Fruit fly (Drosophila melanogaster): Measurements from ENCODE around the gene CG46525.

CG46525 gene

DNA sequence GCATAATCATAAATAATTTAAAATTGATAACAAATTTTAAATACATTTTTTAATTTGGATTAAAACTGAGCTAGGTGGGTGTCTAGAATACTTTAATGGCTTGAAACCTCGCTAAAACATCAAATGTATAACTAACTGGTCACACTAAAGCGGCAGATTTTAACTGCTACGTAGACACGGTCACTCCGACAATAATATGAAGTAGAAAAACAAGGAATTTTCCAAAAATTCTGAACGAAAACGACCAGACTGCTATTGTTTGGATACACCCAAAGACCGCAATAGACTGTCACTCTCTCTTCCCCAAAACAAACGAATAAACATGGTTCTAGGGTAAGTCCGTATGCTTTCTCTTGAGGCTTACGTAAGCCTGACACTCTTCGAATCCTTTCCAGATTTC lies 9.2 kb upstream of the CG46525 start, which contains the start of gene QIL1 (continued):
- no peak for TF ChIP-seq ftz-f1 (GFP tag; optimal IDR thresholded peaks at IDR 0.05)
- no peak for TF ChIP-seq CG13424 (tag; optimal IDR thresholded peaks at IDR 0.05)
- TF ChIP-seq ap (GFP tag; IDR thresholded peaks at IDR 0.05): no peak
- TF ChIP-seq Opbp (GFP tag; IDR thresholded peaks at IDR 0.05; ENCODE audit: partially characterized antibody): peak; percentile 22; the same call in 1 of the 3 replicates
- no peak for TF ChIP-seq fd102C (GFP tag; optimal IDR thresholded peaks at IDR 0.05)
- TF ChIP-seq CG10267 (tag; optimal IDR thresholded peaks at IDR 0.05): peak; percentile 54
- TF ChIP-seq CG17612 (GFP tag; IDR thresholded peaks at IDR 0.05): no peak
- no peak for TF ChIP-seq dpn (GFP tag; optimal IDR thresholded peaks at IDR 0.05)
- no peak for TF ChIP-seq Fer3 (tag; optimal IDR thresholded peaks at IDR 0.05)
- TF ChIP-seq Abd-B (GFP tag; optimal IDR thresholded peaks at IDR 0.05): peak; percentile 78
- peak; percentile 47 for TF ChIP-seq CG12659 (GFP tag; optimal IDR thresholded peaks at IDR 0.05)
- no peak for TF ChIP-seq Awh (GFP tag; IDR thresholded peaks at IDR 0.05)
- TF ChIP-seq lov (optimal IDR thresholded peaks at IDR 0.05): no peak
- no peak for TF ChIP-seq lov (GFP tag; IDR thresholded peaks at IDR 0.05)
- no peak for TF ChIP-seq NC2β (GFP tag; optimal IDR thresholded peaks at IDR 0.05)
- TF ChIP-seq CG9437 (GFP tag; optimal IDR thresholded peaks at IDR 0.05): no peak
- TF ChIP-seq CG5953 (GFP tag; IDR thresholded peaks at IDR 0.05): no peak
- peak; percentile 40 for TF ChIP-seq CG2712 (tag; optimal IDR thresholded peaks at IDR 0.05)
- TF ChIP-seq onecut (GFP tag; IDR thresholded peaks at IDR 0.05): no peak

DNA sequence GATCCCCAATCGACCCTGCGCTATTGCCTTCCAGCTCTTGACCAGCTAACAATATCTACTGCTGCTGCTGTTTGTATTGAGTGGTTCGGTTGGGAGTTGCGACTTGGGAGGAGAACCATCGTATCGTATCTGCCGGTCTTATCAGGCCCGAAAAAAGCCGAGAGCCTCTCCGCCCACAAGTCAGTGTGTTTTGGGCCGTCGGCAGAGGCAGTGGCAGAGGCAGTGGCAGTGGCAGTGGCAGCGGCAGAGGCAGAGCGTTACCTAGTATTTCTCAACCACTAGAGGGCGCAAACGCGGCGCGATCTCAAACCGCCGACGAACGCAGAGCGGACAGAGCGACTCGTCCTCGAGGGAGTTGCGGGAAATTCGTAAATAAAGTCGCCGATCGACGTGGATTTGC lies 4.9 kb upstream of the CG46525 start, which contains the start of gene SecCl:
Gene SecCl (plus strand): TSS at position 18 of the 400 bp plus-strand sequence.
- no peak for TF ChIP-seq ken (GFP tag; IDR thresholded peaks at IDR 0.05)
- TF ChIP-seq Adf1 (GFP tag; IDR thresholded peaks at IDR 0.05): peak; percentile 97
- TF ChIP-seq aop (GFP tag; IDR thresholded peaks at IDR 0.05): 0 out of 2 replicates have a peak, but pooled peaks have one; percentile 11
- peak; percentile 54 for TF ChIP-seq grn (GFP tag; optimal IDR thresholded peaks at IDR 0.05)
- 0 out of 2 replicates have a peak, but pooled peaks have one; percentile 14 for TF ChIP-seq Rfx (GFP tag; IDR thresholded peaks at IDR 0.05)
- TF ChIP-seq her (GFP tag; optimal IDR thresholded peaks at IDR 0.05): no peak
- no peak for TF ChIP-seq lov (optimal IDR thresholded peaks at IDR 0.05)
- 0 out of 3 replicates have a peak, but pooled peaks have one; percentile 20 for TF ChIP-seq lov (GFP tag; IDR thresholded peaks at IDR 0.05)
- TF ChIP-seq ci (GFP tag; IDR thresholded peaks at IDR 0.05): peak; percentile 55; the same call in 1 of the 3 replicates
- peak; percentile 98 for TF ChIP-seq CG6791 (GFP tag; IDR thresholded peaks at IDR 0.05; ENCODE audit: partially characterized antibody)
- no peak for TF ChIP-seq YL-1 (GFP tag; optimal IDR thresholded peaks at IDR 0.05)
- 0 out of 2 replicates have a peak, but pooled peaks have one; percentile 5 for TF ChIP-seq bowl (GFP tag; IDR thresholded peaks at IDR 0.05)
- TF ChIP-seq CG9609 (GFP tag; optimal IDR thresholded peaks at IDR 0.05): no peak
- no peak for TF ChIP-seq dysf (GFP tag; IDR thresholded peaks at IDR 0.05)
- peak; percentile 23 for TF ChIP-seq lab (GFP tag; optimal IDR thresholded peaks at IDR 0.05)
- peak; percentile 100 for TF ChIP-seq CG8290 (GFP tag; optimal IDR thresholded peaks at IDR 0.05)
- peak; percentile 63 to 95 for TF ChIP-seq CG8290 (tag; optimal IDR thresholded peaks at IDR 0.05)
- no peak for TF ChIP-seq CG2889 (GFP tag; IDR thresholded peaks at IDR 0.05)
- peak; percentile 39 for TF ChIP-seq CG10543 (GFP tag; optimal IDR thresholded peaks at IDR 0.05)
- TF ChIP-seq maf-S (GFP tag; optimal IDR thresholded peaks at IDR 0.05): no peak
- TF ChIP-seq CG5180 (GFP tag; optimal IDR thresholded peaks at IDR 0.05): peak; percentile 87
- no peak for TF ChIP-seq CG32532 (GFP tag; IDR thresholded peaks at IDR 0.05)
- TF ChIP-seq CG18599 (GFP tag; optimal IDR thresholded peaks at IDR 0.05): peak; percentile 23
- TF ChIP-seq C15 (GFP tag; IDR thresholded peaks at IDR 0.05): 0 out of 3 replicates have a peak, but pooled peaks have one; percentile 4
- peak; percentile 36 for TF ChIP-seq mirr (GFP tag; optimal IDR thresholded peaks at IDR 0.05)
- peak; percentile 94 for TF ChIP-seq Deaf1 (tag; optimal IDR thresholded peaks at IDR 0.05)
- TF ChIP-seq z (GFP tag; IDR thresholded peaks at IDR 0.05): peak; percentile 63; the same call in 1 of the 3 replicates
- TF ChIP-seq Med (GFP tag): peak; percentile 62
- TF ChIP-seq CG13894 (tag; optimal IDR thresholded peaks at IDR 0.05): peak; percentile 90
- TF ChIP-seq CTCF (GFP tag; optimal IDR thresholded peaks at IDR 0.05): peak; percentile 88
- no peak for TF ChIP-seq ranshi (GFP tag; IDR thresholded peaks at IDR 0.05)
- TF ChIP-seq tna (GFP tag; IDR thresholded peaks at IDR 0.05; ENCODE audit: partially characterized antibody): no peak
- peak; percentile 53 for TF ChIP-seq GATAe (GFP tag; conservative IDR thresholded peaks at IDR 0.05)
- peak; percentile 31 for TF ChIP-seq exex (tag; optimal IDR thresholded peaks at IDR 0.05)
- peak; percentile 60 for TF ChIP-seq HmgZ (tag; optimal IDR thresholded peaks at IDR 0.05)
